Worm (Caenorhabditis elegans) whole organism, L3 larva: ENCODE results near the gene Y25C1A.2.

ENCODE experiments used
- ZK546.5 ChIP-seq: sonication (generic microtip); optimal IDR thresholded peaks from 2 replicates; lab custom pipeline; 2017; ENCODE audit warnings: missing biosample characterization, missing genetic modification characterization
- aly-2 ChIP-seq: fragments of 150-350 bp; optimal IDR thresholded peaks from 2 replicates; lab custom pipeline; 2014; ENCODE audit warnings: missing biosample characterization, missing genetic modification characterization
- ama-1 ChIP-seq: fragments of 150-350 bp; optimal IDR thresholded peaks from 2 replicates; lab custom pipeline; 2018
- ceh-28 ChIP-seq: fragments of 150-350 bp; optimal IDR thresholded peaks from 2 replicates; lab custom pipeline; 2014; ENCODE audit warnings: missing biosample characterization, missing genetic modification reagents, missing genetic modification characterization
- ceh-82 ChIP-seq: fragments of 150-350 bp; optimal IDR thresholded peaks from 2 replicates; lab custom pipeline; 2014; ENCODE audit warnings: missing biosample characterization, missing genetic modification characterization
- ceh-9 ChIP-seq: sonication (generic microtip); optimal IDR thresholded peaks from 2 replicates; lab custom pipeline; 2018; ENCODE audit warnings: missing biosample characterization, missing genetic modification characterization
- elt-1 ChIP-seq: fragments of 150-350 bp; optimal IDR thresholded peaks from 2 replicates; lab custom pipeline; 2014; ENCODE audit warnings: missing biosample characterization, missing genetic modification characterization
- elt-2 ChIP-seq: sonication (generic microtip); optimal IDR thresholded peaks from 2 replicates; lab custom pipeline; 2016; ENCODE audit warnings: missing genetic modification reagents, mild to moderate bottlenecking, missing genetic modification characterization, missing compliant biosample characterization
- fkh-2 ChIP-seq: fragments of 150-350 bp; optimal IDR thresholded peaks from 2 replicates; lab custom pipeline; 2014; ENCODE audit warnings: missing biosample characterization, missing genetic modification reagents, missing genetic modification characterization
- hmg-11 ChIP-seq: sonication (generic microtip); optimal IDR thresholded peaks from 2 replicates; lab custom pipeline; 2016; ENCODE audit warnings: missing genetic modification characterization, missing compliant biosample characterization
- jun-1 ChIP-seq: fragments of 150-350 bp; optimal IDR thresholded peaks from 2 replicates; lab custom pipeline; 2014; ENCODE audit warnings: missing biosample characterization, missing genetic modification reagents, missing genetic modification characterization
- lin-15B ChIP-seq: fragments of 150-350 bp; optimal IDR thresholded peaks from 2 replicates; lab custom pipeline; 2014; ENCODE audit warnings: missing biosample characterization, missing genetic modification characterization
- lin-39 ChIP-seq: fragments of 150-350 bp; optimal IDR thresholded peaks from 2 replicates; lab custom pipeline; 2018; ENCODE audit warnings: missing biosample characterization, missing genetic modification reagents, missing genetic modification characterization
- mml-1 ChIP-seq: fragments of 150-350 bp; sonication (generic microtip); optimal IDR thresholded peaks from 3 replicates; lab custom pipeline; 2014; ENCODE audit warnings: missing biosample characterization, missing genetic modification characterization
- nfya-1 ChIP-seq: sonication (generic microtip); optimal IDR thresholded peaks from 2 replicates; lab custom pipeline; 2017; ENCODE audit warnings: missing genetic modification characterization, mild to moderate bottlenecking, missing compliant biosample characterization, antibody characterized with exemption, moderate library complexity; ENCODE audit not compliant: insufficient read depth
- nhr-12 ChIP-seq: fragments of 150-350 bp; optimal IDR thresholded peaks from 2 replicates; lab custom pipeline; 2014; ENCODE audit warnings: missing biosample characterization, missing genetic modification characterization
- nhr-23 ChIP-seq: fragments of 150-350 bp; optimal IDR thresholded peaks from 2 replicates; lab custom pipeline; 2014; ENCODE audit warnings: missing biosample characterization, missing genetic modification reagents, missing genetic modification characterization
- nhr-237 ChIP-seq: fragments of 150-350 bp; optimal IDR thresholded peaks from 2 replicates; lab custom pipeline; 2014; ENCODE audit warnings: missing biosample characterization, missing genetic modification characterization
- nhr-25 ChIP-seq: sonication (generic microtip); optimal IDR thresholded peaks from 2 replicates; lab custom pipeline; 2017; ENCODE audit warnings: missing biosample characterization, missing genetic modification characterization
- nhr-67 ChIP-seq: fragments of 150-350 bp; optimal IDR thresholded peaks from 2 replicates; lab custom pipeline; 2014; ENCODE audit warnings: missing biosample characterization, missing genetic modification characterization
- nhr-76 ChIP-seq: fragments of 150-350 bp; sonication (generic microtip); optimal IDR thresholded peaks from 5 replicates; lab custom pipeline; 2014; ENCODE audit warnings: missing biosample characterization, missing genetic modification characterization
- nhr-77 ChIP-seq: fragments of 150-350 bp; optimal IDR thresholded peaks from 2 replicates; lab custom pipeline; 2014; ENCODE audit warnings: missing biosample characterization, missing genetic modification characterization
- pqm-1 ChIP-seq: fragments of 150-350 bp; optimal IDR thresholded peaks from 2 replicates; lab custom pipeline; 2017; ENCODE audit warnings: missing biosample characterization, missing genetic modification characterization, inconsistent platforms
- skn-1 ChIP-seq: fragments of 150-350 bp; optimal IDR thresholded peaks from 2 replicates; lab custom pipeline; 2014; ENCODE audit warnings: missing biosample characterization, missing genetic modification characterization
- unc-62 ChIP-seq: fragments of 150-350 bp; sonication (generic microtip); optimal IDR thresholded peaks from 4 replicates; lab custom pipeline; 2014; ENCODE audit warnings: missing biosample characterization, missing genetic modification reagents, missing genetic modification characterization
- zag-1 ChIP-seq: fragments of 150-350 bp; optimal IDR thresholded peaks from 2 replicates; lab custom pipeline; 2014; ENCODE audit warnings: missing biosample characterization, missing genetic modification characterization
- ztf-11 ChIP-seq: fragments of 150-350 bp; optimal IDR thresholded peaks from 2 replicates; lab custom pipeline; 2014; ENCODE audit warnings: missing biosample characterization, missing genetic modification characterization
- ztf-4 ChIP-seq: fragments of 150-350 bp; optimal IDR thresholded peaks from 2 replicates; lab custom pipeline; 2014; ENCODE audit warnings: missing biosample characterization, missing genetic modification characterization

Gene Y25C1A.2

DNA sequence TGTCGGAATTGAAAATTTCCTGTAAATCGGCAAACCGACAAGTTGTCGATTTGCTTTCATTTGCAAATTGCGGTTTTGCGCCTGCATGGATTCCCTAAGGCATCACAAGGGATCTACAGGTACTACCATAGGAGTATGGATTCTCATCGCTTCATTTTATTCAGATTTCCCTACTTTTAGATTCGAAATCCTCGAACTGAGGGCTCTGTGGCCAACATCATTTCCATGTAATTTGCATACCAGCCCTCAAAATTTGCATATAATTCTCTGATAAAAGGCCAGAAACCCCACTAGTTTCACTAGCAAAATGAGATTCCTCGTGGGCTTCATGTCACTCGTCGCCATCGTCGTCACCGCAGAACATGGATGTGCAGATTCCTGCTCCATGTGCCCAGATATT, at the start of gene Y25C1A.2:
Gene Y25C1A.2 (plus strand): TSS at position 301 of the 400 bp plus-strand sequence.
- no peak for TF ChIP-seq nhr-237 (tag; lab: Kevin White, UChicago)

DNA sequence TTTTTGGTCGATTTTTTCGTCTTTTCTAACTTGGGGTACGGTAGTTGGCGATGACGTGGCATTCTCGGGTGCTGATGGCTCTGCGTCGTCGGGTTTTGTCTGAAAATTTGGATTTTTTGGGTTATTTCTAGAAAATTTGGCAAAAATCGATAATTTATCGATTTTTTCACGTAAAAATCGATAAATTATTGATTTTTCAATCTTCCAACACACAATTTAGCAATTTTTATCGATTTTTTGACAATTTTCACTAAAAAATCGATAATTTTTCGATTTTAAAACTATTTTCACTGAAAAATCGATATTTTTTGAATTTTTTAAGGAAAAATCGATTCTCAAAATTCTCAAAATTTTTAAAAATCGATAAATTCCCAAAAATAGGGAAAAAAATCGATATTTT, 49.5 kb upstream of the Y25C1A.2 start:
- TF ChIP-seq ceh-28 (tag; lab: Kevin White, UChicago) (peak; percentile 82), ztf-11 (tag; lab: Kevin White, UChicago) (no peak)

DNA sequence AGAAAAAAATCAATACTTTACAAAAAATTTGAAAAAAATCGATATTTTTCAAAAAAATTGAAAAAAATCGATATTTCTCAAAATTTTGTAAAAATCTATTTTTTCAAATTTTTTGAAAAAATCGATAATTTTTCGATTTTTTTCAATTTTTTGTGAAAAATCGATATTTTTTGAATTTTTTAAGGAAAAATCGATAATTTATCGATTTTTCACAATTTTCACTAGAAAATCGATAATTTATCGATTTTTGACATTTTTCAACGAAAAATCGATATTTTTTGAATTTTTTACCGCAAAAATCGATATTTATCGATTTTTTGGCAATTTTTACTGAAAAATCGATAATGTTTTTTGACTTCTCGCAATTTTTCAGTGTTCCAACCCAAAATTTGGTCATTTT, 49.0 kb upstream of the Y25C1A.2 start:
- TF ChIP-seq unc-62 (GFP tag; lab: Kevin White, UChicago) (no peak), jun-1 (no peak), nhr-76 (tag; lab: Kevin White, UChicago) (no peak), ZK546.5 (tag; lab: Kevin White, UChicago) (no peak), ceh-28 (tag; lab: Kevin White, UChicago) (peak; percentile 98), mml-1 (no peak)

DNA sequence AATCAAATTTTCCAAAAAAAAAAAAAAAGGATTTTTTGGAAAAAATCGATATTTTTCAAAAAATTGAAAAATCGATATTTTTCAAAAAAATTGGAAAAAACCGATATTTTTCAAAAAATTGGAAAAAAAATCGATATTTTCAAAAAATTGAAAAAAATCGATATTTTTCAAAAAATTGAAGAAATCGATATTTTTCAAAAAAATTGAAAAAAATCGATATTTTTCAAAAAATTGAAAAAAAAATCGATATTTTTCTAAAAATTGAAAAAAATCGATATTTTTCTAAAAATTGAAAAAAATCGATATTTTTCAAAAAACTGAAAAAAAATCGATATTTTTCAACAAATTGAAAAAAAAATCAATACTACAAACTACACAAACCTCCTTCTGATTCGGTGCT, 48.4 kb upstream of the Y25C1A.2 start:
- TF ChIP-seq skn-1 (tag; lab: Kevin White, UChicago) (no peak), ztf-11 (tag; lab: Kevin White, UChicago) (no peak), ceh-28 (tag; lab: Kevin White, UChicago) (peak; percentile 96), lin-39 (tag; lab: Kevin White, UChicago) (no peak), nhr-12 (tag; lab: Kevin White, UChicago) (no peak), ama-1 (no peak), nhr-237 (tag; lab: Kevin White, UChicago) (no peak)

DNA sequence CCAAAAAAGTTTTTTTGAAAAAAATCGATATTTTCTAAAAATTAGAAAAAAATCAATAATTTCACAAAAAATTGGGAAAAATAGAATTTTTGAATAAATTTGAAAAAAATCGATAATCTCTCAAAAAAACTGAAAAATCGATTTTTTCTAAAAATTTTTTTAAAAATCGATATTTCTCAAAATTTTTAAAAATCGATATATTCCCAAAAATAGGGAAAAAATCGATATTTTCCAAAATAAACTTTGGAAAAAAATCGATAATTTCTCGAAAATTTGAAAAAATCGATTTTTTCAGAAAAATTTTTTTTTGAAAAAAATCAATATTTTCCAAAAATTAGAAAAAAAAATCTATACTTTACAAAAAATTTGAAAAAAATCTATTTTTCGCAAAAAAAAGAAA, 47.8 kb upstream of the Y25C1A.2 start:
- peak; percentile 97 for TF ChIP-seq ceh-28 (tag; lab: Kevin White, UChicago)
- no peak for TF ChIP-seq elt-1 (tag; lab: Kevin White, UChicago)
- TF ChIP-seq, all 47 proteins: peak for 1

DNA sequence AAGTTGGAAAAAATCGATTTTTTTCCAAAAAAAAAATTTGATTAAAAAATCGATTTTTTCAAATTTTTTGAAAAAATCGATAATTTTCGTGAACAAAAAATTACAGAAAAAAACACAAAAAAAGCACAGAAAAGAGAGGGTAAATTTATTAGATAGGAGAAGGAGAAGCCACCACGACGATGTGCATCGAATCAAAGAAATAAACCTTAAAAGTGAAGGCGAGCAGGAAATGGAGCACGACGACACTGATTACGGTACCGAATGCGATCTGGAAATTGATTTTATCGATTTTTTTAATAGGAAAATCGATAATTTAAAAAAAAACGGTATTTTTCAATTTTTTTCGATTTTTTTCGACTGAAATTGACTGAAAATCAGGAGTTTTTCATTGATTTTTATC, 47.3 kb upstream of the Y25C1A.2 start:
- TF ChIP-seq lin-15B (tag; lab: Kevin White, UChicago) (no peak), ztf-4 (tag; lab: Kevin White, UChicago) (no peak), nhr-25 (tag; lab: Kevin White, UChicago) (no peak), jun-1 (no peak), skn-1 (tag; lab: Kevin White, UChicago) (no peak), pqm-1 (tag; lab: Kevin White, UChicago) (no peak), nhr-23 (tag; lab: Kevin White, UChicago) (no peak), zag-1 (tag; lab: Kevin White, UChicago) (no peak), nhr-77 (tag; lab: Kevin White, UChicago) (no peak)

DNA sequence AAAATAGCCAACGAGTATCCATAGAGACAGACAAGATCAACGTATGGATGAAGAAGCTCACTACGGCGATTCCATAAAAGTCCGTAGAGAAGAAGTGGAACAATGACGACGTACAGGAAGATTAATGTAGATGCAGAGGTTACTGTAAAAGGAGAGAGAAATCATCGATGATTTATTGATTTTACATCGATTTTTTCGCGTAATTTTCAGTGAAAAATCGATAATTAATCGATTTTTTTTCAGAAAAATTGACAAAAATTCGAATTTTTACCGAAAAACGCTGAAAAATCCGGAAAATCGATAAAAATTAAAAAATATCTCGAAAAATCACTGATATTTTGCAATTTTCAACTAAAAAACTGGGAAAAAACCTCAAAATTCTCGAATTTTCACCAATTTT, 46.0 kb upstream of the Y25C1A.2 start:
- no peak for TF ChIP-seq nfya-1 (tag; lab: Kevin White, UChicago)
- TF ChIP-seq ceh-28 (tag; lab: Kevin White, UChicago) = peak; percentile 78
- no peak for TF ChIP-seq aly-2 (tag; lab: Kevin White, UChicago)

DNA sequence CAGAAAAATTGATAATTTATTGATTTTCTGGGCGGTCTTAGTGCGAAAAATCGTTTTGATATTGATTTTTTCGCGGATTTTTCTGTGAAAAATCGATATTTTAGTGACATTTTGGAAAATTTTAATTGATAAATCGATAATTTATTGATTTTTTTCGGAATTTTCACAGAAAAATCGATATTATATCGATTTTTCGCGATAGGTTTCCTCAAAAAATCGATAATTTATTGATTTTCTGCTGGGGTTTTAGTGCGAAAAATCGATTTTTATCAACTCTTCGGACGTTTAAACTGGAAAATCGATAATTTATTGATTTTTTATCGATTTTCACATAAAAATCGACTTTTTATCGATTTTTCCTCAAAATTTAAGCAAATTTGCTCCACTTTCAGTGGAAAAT, 45.0 kb upstream of the Y25C1A.2 start:
- TF ChIP-seq unc-62 (GFP tag; lab: Kevin White, UChicago) (no peak), ceh-28 (tag; lab: Kevin White, UChicago) (peak; percentile 95), hmg-11 (tag; lab: Kevin White, UChicago) (no peak), nhr-67 (tag; lab: Kevin White, UChicago) (no peak)

DNA sequence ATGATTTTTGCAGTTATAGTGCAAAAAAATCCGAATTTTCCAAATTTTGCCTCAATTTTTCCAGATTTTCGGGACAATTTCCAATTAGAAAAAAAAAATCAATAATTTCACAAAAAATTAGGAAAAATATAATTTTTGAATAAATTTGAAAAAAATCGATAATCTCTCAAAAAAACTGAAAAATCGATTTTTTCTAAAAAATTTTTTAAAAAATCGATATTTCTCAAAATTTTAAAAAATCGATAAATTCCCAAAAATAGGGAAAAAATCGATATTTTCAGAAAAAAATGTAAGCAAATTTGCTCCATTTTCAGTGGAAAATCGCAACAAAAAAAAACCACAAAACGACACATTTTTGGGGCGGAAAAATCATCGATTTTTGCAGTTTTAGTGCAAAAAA, 44.5 kb upstream of the Y25C1A.2 start:
- no peak for TF ChIP-seq ama-1
- no peak for TF ChIP-seq ceh-28 (tag; lab: Kevin White, UChicago)
- TF ChIP-seq ceh-9 (tag; lab: Kevin White, UChicago) = no peak
- TF ChIP-seq nfya-1 (tag; lab: Kevin White, UChicago) = no peak
- TF ChIP-seq hmg-11 (tag; lab: Kevin White, UChicago) = no peak
- TF ChIP-seq elt-2 (tag; lab: Kevin White, UChicago) = no peak
- TF ChIP-seq fkh-2 (tag; lab: Kevin White, UChicago) = no peak
- no peak for TF ChIP-seq ceh-82 (tag; lab: Kevin White, UChicago)
